1 fruit fly cellular context compared by ENCODE assay signal in genomic region chr3R:16071689-16072580, dm6.
TF ChIP-seq lines count a peak whose summit lies in the region.

No protein-coding gene starts in this region.

TF ChIP-seq in whole organism, embryonic, 481 proteins besides CTCF, POLR2A, EP300 and RAD21 (continued from another document and continues in another):
- TF ChIP-seq Hr78 (GFP tag; optimal IDR thresholded peaks at IDR 0.05; lab: Kevin White, UChicago) (peak in 1 of 2 experiments; percentile 72), Ada2b (GFP tag; IDR thresholded peaks at IDR 0.05; lab: Robert Waterston, UW) (peak; percentile 60), bigmax (GFP tag; optimal IDR thresholded peaks at IDR 0.05; lab: Kevin White, UChicago) (no peak), CG17385 (GFP tag; optimal IDR thresholded peaks at IDR 0.05; lab: Kevin White, UChicago) (peak; percentile 73), CG2129 (GFP tag; IDR thresholded peaks at IDR 0.05; lab: Robert Waterston, UW; ENCODE audit: partially characterized antibody) (0 out of 2 replicates have a peak, but pooled peaks have one; percentile 35), CG1647 (GFP tag; optimal IDR thresholded peaks at IDR 0.05; lab: Kevin White, UChicago) (no peak), bab2 (GFP tag; optimal IDR thresholded peaks at IDR 0.05; lab: Kevin White, UChicago) (peak; percentile 55), Hand (GFP tag; optimal IDR thresholded peaks at IDR 0.05; lab: Kevin White, UChicago) (no peak), bsh (GFP tag; optimal IDR thresholded peaks at IDR 0.05; lab: Kevin White, UChicago) (peak; percentile 52 to 85), nau (GFP tag; optimal IDR thresholded peaks at IDR 0.05; lab: Kevin White, UChicago) (no peak), danr (GFP tag; IDR thresholded peaks at IDR 0.05; lab: Robert Waterston, UW) (peak; percentile 39; the same call in 1 of the 2 replicates), CG5245 (GFP tag; optimal IDR thresholded peaks at IDR 0.05; lab: Kevin White, UChicago) (peak; percentile 68), CG34376 (GFP tag; optimal IDR thresholded peaks at IDR 0.05; lab: Kevin White, UChicago) (no peak), pum (GFP tag; optimal IDR thresholded peaks at IDR 0.05; lab: Kevin White, UChicago) (no peak), MBD-R2 (GFP tag; IDR thresholded peaks at IDR 0.05; lab: Robert Waterston, UW) (no peak), slbo (GFP tag; IDR thresholded peaks at IDR 0.05; lab: Robert Waterston, UW) (peak; percentile 39), row (GFP tag; IDR thresholded peaks at IDR 0.05; lab: Robert Waterston, UW) (peak; percentile 85), HLH54F (GFP tag; optimal IDR thresholded peaks at IDR 0.05; lab: Kevin White, UChicago) (peak; percentile 35), twi (tag; optimal IDR thresholded peaks at IDR 0.05; lab: Kevin White, UChicago) (peak; percentile 21), CG8478 (optimal IDR thresholded peaks at IDR 0.05; lab: Kevin White, UChicago) (no peak), CG2678 (tag; optimal IDR thresholded peaks at IDR 0.05; lab: Kevin White, UChicago) (no peak), Rfx (GFP tag; IDR thresholded peaks at IDR 0.05; lab: Robert Waterston, UW) (0 out of 2 replicates have a peak, but pooled peaks have one; percentile 12), Dref (GFP tag; IDR thresholded peaks at IDR 0.05; lab: Robert Waterston, UW) (no peak), az2 (GFP tag; optimal IDR thresholded peaks at IDR 0.05; lab: Kevin White, UChicago) (peak; percentile 86), chif (GFP tag; optimal IDR thresholded peaks at IDR 0.05; lab: Kevin White, UChicago) (peak in 1 of 2 experiments; percentile 70), gro (GFP tag; optimal IDR thresholded peaks at IDR 0.05; lab: Kevin White, UChicago) (no peak), gcm (GFP tag; optimal IDR thresholded peaks at IDR 0.05; lab: Kevin White, UChicago) (peak; percentile 66), CG13296 (GFP tag; optimal IDR thresholded peaks at IDR 0.05; lab: Kevin White, UChicago) (no peak), CG8281 (tag; optimal IDR thresholded peaks at IDR 0.05; lab: Kevin White, UChicago) (no peak), fu2 (GFP tag; optimal IDR thresholded peaks at IDR 0.05; lab: Kevin White, UChicago) (no peak), CG11504 (tag; optimal IDR thresholded peaks at IDR 0.05; lab: Kevin White, UChicago) (peak; percentile 98), Hmx (GFP tag; optimal IDR thresholded peaks at IDR 0.05; lab: Kevin White, UChicago) (no peak), CG16815 (GFP tag; optimal IDR thresholded peaks at IDR 0.05; lab: Kevin White, UChicago) (peak; percentile 57), HLH3B (GFP tag; IDR thresholded peaks at IDR 0.05; lab: Robert Waterston, UW) (peak; percentile 89), Taf1 (GFP tag; IDR thresholded peaks at IDR 0.05; lab: Robert Waterston, UW) (no peak), CG14860 (GFP tag; IDR thresholded peaks at IDR 0.05; lab: Robert Waterston, UW; ENCODE audit: partially characterized antibody) (no peak), CG18262 (tag; optimal IDR thresholded peaks at IDR 0.05; lab: Kevin White, UChicago) (peak; percentile 92), tgo (GFP tag; IDR thresholded peaks at IDR 0.05; lab: Robert Waterston, UW) (peak; percentile 82), sima (GFP tag; optimal IDR thresholded peaks at IDR 0.05; lab: Kevin White, UChicago) (no peak), D (optimal IDR thresholded peaks at IDR 0.05; lab: Kevin White, UChicago) (no peak), D (GFP tag; optimal IDR thresholded peaks at IDR 0.05; lab: Kevin White, UChicago) (peak; percentile 62), CG12071 (GFP tag; optimal IDR thresholded peaks at IDR 0.05; lab: Kevin White, UChicago) (no peak), Ets65A (GFP tag; lab: Kevin White, UChicago) (peak; percentile 85), CG7786 (GFP tag; optimal IDR thresholded peaks at IDR 0.05; lab: Kevin White, UChicago) (no peak), CG16779 (GFP tag; IDR thresholded peaks at IDR 0.05; lab: Robert Waterston, UW) (no peak), Atf3 (GFP tag; optimal IDR thresholded peaks at IDR 0.05; lab: Kevin White, UChicago) (peak; percentile 11), sd (tag; optimal IDR thresholded peaks at IDR 0.05; lab: Kevin White, UChicago) (peak; percentile 9), Doc3 (GFP tag; IDR thresholded peaks at IDR 0.05; lab: Robert Waterston, UW; ENCODE audit: partially characterized antibody) (no peak), Blimp-1 (GFP tag; optimal IDR thresholded peaks at IDR 0.05; lab: Kevin White, UChicago) (peak; percentile 84), vnd (GFP tag; IDR thresholded peaks at IDR 0.05; lab: Robert Waterston, UW; ENCODE audit: partially characterized antibody) (0 out of 3 replicates have a peak, but pooled peaks have one; percentile 20), unc-4 (GFP tag; IDR thresholded peaks at IDR 0.05; lab: Robert Waterston, UW; ENCODE audit: partially characterized antibody) (no peak), wdn (GFP tag; IDR thresholded peaks at IDR 0.05; lab: Robert Waterston, UW) (no peak), h (optimal IDR thresholded peaks at IDR 0.05; lab: Kevin White, UChicago) (no peak), lbe (GFP tag; optimal IDR thresholded peaks at IDR 0.05; lab: Kevin White, UChicago) (no peak), ara (GFP tag; IDR thresholded peaks at IDR 0.05; lab: Robert Waterston, UW) (peak; percentile 92), yki (optimal IDR thresholded peaks at IDR 0.05; lab: Kevin White, UChicago) (no peak), gfzf (GFP tag; optimal IDR thresholded peaks at IDR 0.05; lab: Kevin White, UChicago) (peak; percentile 16), Vsx1 (GFP tag; optimal IDR thresholded peaks at IDR 0.05; lab: Kevin White, UChicago) (peak; percentile 94), eve (GFP tag; optimal IDR thresholded peaks at IDR 0.05; lab: Kevin White, UChicago) (no peak), dm (GFP tag; optimal IDR thresholded peaks at IDR 0.05; lab: Kevin White, UChicago) (peak; percentile 24), CG10321 (GFP tag; IDR thresholded peaks at IDR 0.05; lab: Robert Waterston, UW) (no peak), sim (GFP tag; IDR thresholded peaks at IDR 0.05; lab: Robert Waterston, UW) (peak; percentile 66; the same call in 1 of the 2 replicates), lola (GFP tag; optimal IDR thresholded peaks at IDR 0.05; lab: Kevin White, UChicago) (peak in 1 of 3 experiments; percentile 72), CG4360 (GFP tag; IDR thresholded peaks at IDR 0.05; lab: Robert Waterston, UW) (peak; percentile 39; the same call in 1 of the 2 replicates), sens (GFP tag; lab: Kevin White, UChicago) (peak; percentile 96), run (tag; optimal IDR thresholded peaks at IDR 0.05; lab: Kevin White, UChicago) (peak; percentile 22), org-1 (GFP tag; optimal IDR thresholded peaks at IDR 0.05; lab: Kevin White, UChicago) (peak; percentile 22), CG1603 (tag; optimal IDR thresholded peaks at IDR 0.05; lab: Kevin White, UChicago) (no peak), Scr (GFP tag; IDR thresholded peaks at IDR 0.05; lab: Robert Waterston, UW; ENCODE audit: partially characterized antibody) (0 out of 2 replicates have a peak, but pooled peaks have one; percentile 13), hkb (optimal IDR thresholded peaks at IDR 0.05; lab: Kevin White, UChicago) (no peak), hkb (GFP tag; IDR thresholded peaks at IDR 0.05; lab: Robert Waterston, UW) (peak; percentile 91), fd3F (GFP tag; optimal IDR thresholded peaks at IDR 0.05; lab: Kevin White, UChicago) (no peak), CG14050 (GFP tag; IDR thresholded peaks at IDR 0.05; lab: Robert Waterston, UW) (peak; percentile 73), gem (tag; optimal IDR thresholded peaks at IDR 0.05; lab: Kevin White, UChicago) (peak; percentile 76), CG32532 (GFP tag; IDR thresholded peaks at IDR 0.05; lab: Robert Waterston, UW) (peak; percentile 50; the same call in 1 of the 2 replicates), CG6854 (GFP tag; optimal IDR thresholded peaks at IDR 0.05; lab: Kevin White, UChicago) (no peak), ems (GFP tag; optimal IDR thresholded peaks at IDR 0.05; lab: Kevin White, UChicago) (peak; percentile 36), CG15269 (tag; optimal IDR thresholded peaks at IDR 0.05; lab: Kevin White, UChicago) (no peak), jing (GFP tag; optimal IDR thresholded peaks at IDR 0.05; lab: Kevin White, UChicago) (no peak), lilli (GFP tag; optimal IDR thresholded peaks at IDR 0.05; lab: Kevin White, UChicago) (peak; percentile 55), dmrt99B (tag; optimal IDR thresholded peaks at IDR 0.05; lab: Kevin White, UChicago) (peak; percentile 59), lmd (GFP tag; IDR thresholded peaks at IDR 0.05; lab: Robert Waterston, UW) (peak; percentile 63), CG3995 (GFP tag; optimal IDR thresholded peaks at IDR 0.05; lab: Kevin White, UChicago) (no peak), Sry-δ (GFP tag; optimal IDR thresholded peaks at IDR 0.05; lab: Kevin White, UChicago) (peak; percentile 5), usp (GFP tag; optimal IDR thresholded peaks at IDR 0.05; lab: Kevin White, UChicago) (no peak), CG18764 (GFP tag; optimal IDR thresholded peaks at IDR 0.05; lab: Kevin White, UChicago) (peak; percentile 41), trem (tag; optimal IDR thresholded peaks at IDR 0.05; lab: Kevin White, UChicago) (peak; percentile 84), CG17912 (GFP tag; optimal IDR thresholded peaks at IDR 0.05; lab: Kevin White, UChicago) (no peak), mld (GFP tag; IDR thresholded peaks at IDR 0.05; lab: Robert Waterston, UW; ENCODE audit: partially characterized antibody) (no peak), cato (GFP tag; optimal IDR thresholded peaks at IDR 0.05; lab: Kevin White, UChicago; ENCODE audit: borderline replicate concordance) (peak; percentile 40), CG34224 (GFP tag; IDR thresholded peaks at IDR 0.05; lab: Robert Waterston, UW; ENCODE audit: partially characterized antibody) (no peak), B-H2 (GFP tag; optimal IDR thresholded peaks at IDR 0.05; lab: Kevin White, UChicago) (no peak), wek (GFP tag; optimal IDR thresholded peaks at IDR 0.05; lab: Kevin White, UChicago) (no peak), CG14710 (tag; optimal IDR thresholded peaks at IDR 0.05; lab: Kevin White, UChicago) (peak; percentile 51), CG7987 (GFP tag; optimal IDR thresholded peaks at IDR 0.05; lab: Kevin White, UChicago) (no peak), CG15696 (tag; optimal IDR thresholded peaks at IDR 0.05; lab: Kevin White, UChicago) (peak; percentile 43), CG11247 (GFP tag; IDR thresholded peaks at IDR 0.05; lab: Robert Waterston, UW) (0 out of 2 replicates have a peak, but pooled peaks have one; percentile 38), shn (GFP tag; optimal IDR thresholded peaks at IDR 0.05; lab: Kevin White, UChicago) (no peak), CG30403 (GFP tag; optimal IDR thresholded peaks at IDR 0.05; lab: Kevin White, UChicago) (peak; percentile 83), CG3838 (GFP tag; optimal IDR thresholded peaks at IDR 0.05; lab: Kevin White, UChicago) (no peak), Drgx (GFP tag; IDR thresholded peaks at IDR 0.05; lab: Robert Waterston, UW) (peak; percentile 90), CG11696 (GFP tag; IDR thresholded peaks at IDR 0.05; lab: Robert Waterston, UW) (peak; percentile 57; the same call in 1 of the 2 replicates), Optix (GFP tag; IDR thresholded peaks at IDR 0.05; lab: Robert Waterston, UW) (peak; percentile 43; the same call in 1 of the 3 replicates), Dp (GFP tag; optimal IDR thresholded peaks at IDR 0.05; lab: Kevin White, UChicago) (no peak), Sin3A (optimal IDR thresholded peaks at IDR 0.05; lab: Kevin White, UChicago) (no peak), CG8359 (GFP tag; optimal IDR thresholded peaks at IDR 0.05; lab: Kevin White, UChicago; ENCODE audit: borderline replicate concordance) (no peak), HmgZ (tag; optimal IDR thresholded peaks at IDR 0.05; lab: Kevin White, UChicago) (no peak), CG12769 (tag; optimal IDR thresholded peaks at IDR 0.05; lab: Kevin White, UChicago) (no peak), CG10274 (GFP tag; optimal IDR thresholded peaks at IDR 0.05; lab: Kevin White, UChicago) (no peak), CG2120 (GFP tag; optimal IDR thresholded peaks at IDR 0.05; lab: Kevin White, UChicago) (peak; percentile 36), CG2889 (GFP tag; IDR thresholded peaks at IDR 0.05; lab: Robert Waterston, UW) (peak; percentile 82), CG2875 (GFP tag; optimal IDR thresholded peaks at IDR 0.05; lab: Kevin White, UChicago) (peak; percentile 52), CG12155 (GFP tag; optimal IDR thresholded peaks at IDR 0.05; lab: Kevin White, UChicago) (peak; percentile 55), CG4730 (GFP tag; IDR thresholded peaks at IDR 0.05; lab: Robert Waterston, UW) (0 out of 2 replicates have a peak, but pooled peaks have one; percentile 30), seq (GFP tag; IDR thresholded peaks at IDR 0.05; lab: Robert Waterston, UW) (peak; percentile 66; the same call in 1 of the 2 replicates), ro (GFP tag; IDR thresholded peaks at IDR 0.05; lab: Robert Waterston, UW) (peak; percentile 30; the same call in 1 of the 2 replicates), CG31388 (GFP tag; optimal IDR thresholded peaks at IDR 0.05; lab: Kevin White, UChicago) (peak; percentile 21), HmgD (GFP tag; optimal IDR thresholded peaks at IDR 0.05; lab: Kevin White, UChicago) (no peak), CG12942 (GFP tag; optimal IDR thresholded peaks at IDR 0.05; lab: Kevin White, UChicago) (peak; percentile 55), al (GFP tag; IDR thresholded peaks at IDR 0.05; lab: Robert Waterston, UW) (no peak), br (optimal IDR thresholded peaks at IDR 0.05; lab: Kevin White, UChicago) (no peak), CG42726 (GFP tag; IDR thresholded peaks at IDR 0.05; lab: Robert Waterston, UW; ENCODE audit: partially characterized antibody) (no peak), hbn (GFP tag; IDR thresholded peaks at IDR 0.05; lab: Robert Waterston, UW; ENCODE audit: partially characterized antibody) (no peak), hb (GFP tag; IDR thresholded peaks at IDR 0.05; lab: Robert Waterston, UW; ENCODE audit: partially characterized antibody) (no peak), H15 (GFP tag; IDR thresholded peaks at IDR 0.05; lab: Robert Waterston, UW) (peak; percentile 78), CG10959 (GFP tag; IDR thresholded peaks at IDR 0.05; lab: Robert Waterston, UW) (peak; percentile 91), unpg (GFP tag; optimal IDR thresholded peaks at IDR 0.05; lab: Kevin White, UChicago) (peak; percentile 90), HHEX (GFP tag; optimal IDR thresholded peaks at IDR 0.05; lab: Kevin White, UChicago) (no peak), CG9727 (GFP tag; optimal IDR thresholded peaks at IDR 0.05; lab: Kevin White, UChicago) (peak; percentile 66), ham (GFP tag; IDR thresholded peaks at IDR 0.05; lab: Robert Waterston, UW) (no peak), esg (GFP tag; conservative IDR thresholded peaks at IDR 0.05; lab: Robert Waterston, UW) (peak; percentile 62)
